Worm (Caenorhabditis elegans) whole organism, L4 larva: ENCODE data around the gene C26E1.1.
A peak's percentile ranks its signal among the peaks of the same experiment; 100 is the strongest.

ENCODE experiments used
- T26A8.4 ChIP-seq: fragments of 200-800 bp; sonication (Bioruptor generic); IDR thresholded peaks from 2 replicates; pipeline ENCODE4 v1.3.6; 2022; ENCODE audit warnings: missing genetic modification characterization, missing compliant biosample characterization
- Y75B8A.6 ChIP-seq: fragments of 200-800 bp; sonication (Bioruptor generic); IDR thresholded peaks from 2 replicates; pipeline ENCODE4 v1.3.6; 2022; ENCODE audit warnings: missing genetic modification reagents, missing genetic modification characterization, missing compliant biosample characterization
- arid-1 ChIP-seq: fragments of 200-800 bp; sonication (Bioruptor generic); conservative IDR thresholded peaks from 2 replicates; pipeline ENCODE4 v1.3.6; 2022; ENCODE audit warnings: missing genetic modification reagents, missing genetic modification characterization, missing compliant biosample characterization
- ceh-28 ChIP-seq: fragments of 150-350 bp; optimal IDR thresholded peaks from 2 replicates; lab custom pipeline; 2014; ENCODE audit warnings: missing biosample characterization, missing genetic modification reagents, missing genetic modification characterization
- ceh-32 ChIP-seq: sonication (generic microtip); optimal IDR thresholded peaks from 2 replicates; lab custom pipeline; 2016; ENCODE audit warnings: mild to moderate bottlenecking, missing genetic modification characterization, missing compliant biosample characterization; ENCODE audit not compliant: poor library complexity
- ceh-62 ChIP-seq: sonication (generic microtip); optimal IDR thresholded peaks from 2 replicates; lab custom pipeline; 2017; ENCODE audit warnings: missing biosample characterization, missing genetic modification characterization
- daf-16 ChIP-seq, 3 experiments: sonication (generic microtip); optimal IDR thresholded peaks; 2 replicates each; lab custom pipeline; 2016 to 2017; ENCODE audit warnings: missing genetic modification characterization in 3 of 3, missing genetic modification reagents in 3 of 3, mild to moderate bottlenecking in 2 of 3, missing compliant biosample characterization in 2 of 3, missing biosample characterization in 1 of 3, moderate library complexity in 1 of 3
- dmd-6 ChIP-seq: fragments of 200-800 bp; sonication (Bioruptor generic); IDR thresholded peaks from 2 replicates; pipeline ENCODE4 v1.3.6; 2022; ENCODE audit warnings: missing genetic modification reagents, missing genetic modification characterization, missing compliant biosample characterization
- dpl-1 ChIP-seq: fragments of 150-350 bp; optimal IDR thresholded peaks from 2 replicates; lab custom pipeline; 2014; ENCODE audit warnings: missing biosample characterization, missing genetic modification reagents, missing genetic modification characterization
- duxl-1 ChIP-seq: sonication (generic microtip); optimal IDR thresholded peaks from 2 replicates; lab custom pipeline; 2016; ENCODE audit warnings: mild to moderate bottlenecking, missing genetic modification characterization, moderate library complexity, missing compliant biosample characterization; ENCODE audit not compliant: poor library complexity
- dve-1 ChIP-seq: sonication (generic microtip); optimal IDR thresholded peaks from 2 replicates; lab custom pipeline; 2017; ENCODE audit warnings: antibody characterized with exemption, mild to moderate bottlenecking, missing genetic modification characterization, missing compliant biosample characterization; ENCODE audit not compliant: insufficient read depth
- fkh-10 ChIP-seq: fragments of 150-350 bp; optimal IDR thresholded peaks from 2 replicates; lab custom pipeline; 2014; ENCODE audit warnings: missing biosample characterization, missing genetic modification reagents, missing genetic modification characterization
- gei-8 ChIP-seq: fragments of 200-800 bp; sonication (Bioruptor generic); optimal IDR thresholded peaks from 2 replicates; lab custom pipeline; 2018; ENCODE audit warnings: mild to moderate bottlenecking, missing genetic modification characterization, missing compliant biosample characterization
- hlh-30 ChIP-seq: sonication (generic microtip); optimal IDR thresholded peaks from 2 replicates; lab custom pipeline; 2017; ENCODE audit warnings: antibody characterized with exemption, mild to moderate bottlenecking, missing genetic modification characterization, missing compliant biosample characterization; ENCODE audit not compliant: insufficient read depth
- lin-1 ChIP-seq: fragments of 200-800 bp; sonication (Bioruptor generic); IDR thresholded peaks from 2 replicates; pipeline ENCODE4 v1.3.6; 2022; ENCODE audit warnings: missing genetic modification reagents, missing genetic modification characterization, missing compliant biosample characterization
- lin-15B ChIP-seq: fragments of 150-350 bp; sonication (generic microtip); optimal IDR thresholded peaks from 3 replicates; lab custom pipeline; 2014; ENCODE audit warnings: missing biosample characterization, missing genetic modification characterization
- lin-29 ChIP-seq: fragments of 200-800 bp; sonication (Bioruptor generic); IDR thresholded peaks from 2 replicates; pipeline ENCODE4 v1.3.6; 2022; ENCODE audit warnings: missing genetic modification reagents, missing genetic modification characterization, missing compliant biosample characterization
- madf-5 ChIP-seq, 2 experiments: fragments of 200-800 bp; sonication (Bioruptor generic); IDR thresholded peaks; 2 replicates each; pipeline ENCODE4 v1.3.6; 2022; ENCODE audit warnings: missing compliant biosample characterization in 2 of 2, missing genetic modification characterization in 2 of 2
- mdl-1 ChIP-seq, 2 experiments: fragments of 150-350 bp in 1 of 2; sonication (generic microtip) in 1 of 2; optimal IDR thresholded peaks; 2 replicates each; lab custom pipeline; 2014 to 2017; ENCODE audit warnings: missing biosample characterization in 2 of 2, missing genetic modification characterization in 2 of 2
- mdt-29 ChIP-seq: fragments of 200-800 bp; sonication (Bioruptor generic); IDR thresholded peaks from 2 replicates; pipeline ENCODE4 v1.3.6; 2022; ENCODE audit warnings: missing genetic modification reagents, missing genetic modification characterization, missing compliant biosample characterization
- mxl-3 ChIP-seq: fragments of 200-800 bp; sonication (Bioruptor generic); optimal IDR thresholded peaks from 2 replicates; lab custom pipeline; 2018; ENCODE audit warnings: mild to moderate bottlenecking, missing genetic modification characterization, missing compliant biosample characterization
- nhr-10 ChIP-seq: fragments of 150-350 bp; optimal IDR thresholded peaks from 2 replicates; lab custom pipeline; 2014; ENCODE audit warnings: missing biosample characterization, missing genetic modification characterization
- nhr-28 ChIP-seq: fragments of 150-350 bp; optimal IDR thresholded peaks from 2 replicates; lab custom pipeline; 2014; ENCODE audit warnings: missing biosample characterization, missing genetic modification characterization
- nhr-42 ChIP-seq: fragments of 200-800 bp; sonication (Bioruptor generic); IDR thresholded peaks from 2 replicates; pipeline ENCODE4 v1.3.6; 2022; ENCODE audit warnings: missing genetic modification characterization, missing compliant biosample characterization
- nhr-48 ChIP-seq: sonication (generic microtip); optimal IDR thresholded peaks from 2 replicates; lab custom pipeline; 2016; ENCODE audit warnings: mild to moderate bottlenecking, missing genetic modification characterization, missing compliant biosample characterization
- nhr-6 ChIP-seq: fragments of 150-350 bp; optimal IDR thresholded peaks from 2 replicates; lab custom pipeline; 2014; ENCODE audit warnings: missing biosample characterization, missing genetic modification characterization
- nhr-76 ChIP-seq: fragments of 150-350 bp; optimal IDR thresholded peaks from 2 replicates; lab custom pipeline; 2014; ENCODE audit warnings: missing biosample characterization, missing genetic modification characterization
- nhr-77 ChIP-seq: fragments of 150-350 bp; optimal IDR thresholded peaks from 2 replicates; lab custom pipeline; 2014; ENCODE audit warnings: missing biosample characterization, missing genetic modification characterization
- snpc-4 ChIP-seq: fragments of 150-350 bp; optimal IDR thresholded peaks from 2 replicates; lab custom pipeline; 2014; ENCODE audit warnings: missing biosample characterization, missing genetic modification characterization
- unc-39 ChIP-seq: sonication (generic microtip); optimal IDR thresholded peaks from 2 replicates; lab custom pipeline; 2017; ENCODE audit warnings: missing biosample characterization, missing genetic modification characterization
- unc-62 ChIP-seq, 3 experiments: fragments of 150-350 bp in 1 of 3; sonication (generic microtip); optimal IDR thresholded peaks in 2 of 3; peaks in 1 of 3; 1 replicate in 1 of 3; 2 replicates in 2 of 3; lab custom pipeline; 2014 to 2017; ENCODE audit warnings: missing biosample characterization in 3 of 3, missing genetic modification characterization in 3 of 3, missing genetic modification reagents in 3 of 3, missing genotype in 1 of 3
- zag-1 ChIP-seq: fragments of 150-350 bp; optimal IDR thresholded peaks from 2 replicates; lab custom pipeline; 2014; ENCODE audit warnings: missing biosample characterization, missing genetic modification characterization
- zfp-3 ChIP-seq: fragments of 200-800 bp; sonication (Bioruptor generic); conservative IDR thresholded peaks from 2 replicates; pipeline ENCODE4 v1.3.6; 2022; ENCODE audit warnings: missing genetic modification reagents, missing genetic modification characterization, missing compliant biosample characterization
- ztf-11 ChIP-seq: fragments of 150-350 bp; optimal IDR thresholded peaks from 2 replicates; lab custom pipeline; 2014; ENCODE audit warnings: missing biosample characterization, missing genetic modification characterization
- ztf-7 ChIP-seq: fragments of 150-350 bp; optimal IDR thresholded peaks from 2 replicates; lab custom pipeline; 2014; ENCODE audit warnings: missing biosample characterization, missing genetic modification characterization

The C26E1.1 gene

DNA sequence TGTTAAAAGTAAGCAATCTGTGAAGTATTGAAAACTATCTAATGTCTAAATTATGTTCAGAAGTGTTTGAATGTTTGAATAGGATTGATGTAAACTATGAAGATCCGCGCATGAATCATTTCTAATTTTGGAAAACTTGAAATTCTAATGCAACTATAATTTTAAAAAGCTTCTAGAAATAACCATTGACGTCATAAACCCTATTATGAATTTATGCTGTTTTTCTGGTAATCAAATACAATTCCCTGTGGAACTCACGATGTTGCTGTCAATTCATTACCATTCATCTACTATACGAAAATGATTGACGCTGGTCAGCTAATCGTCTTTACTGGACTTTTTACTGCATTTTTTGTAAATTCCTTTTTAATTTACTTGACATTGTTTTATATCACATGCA lies 30.1 kb downstream of the C26E1.1 start, which contains the start of gene str-37:
TSS of gene str-37 (plus strand) at position 301 of the 400 bp plus-strand sequence.
- no peak for TF ChIP-seq nhr-76
- no peak for TF ChIP-seq zag-1 (tag; lab: Kevin White, UChicago)
- TF ChIP-seq zfp-3 (GFP tag; lab: Robert Waterston, UW), result no peak
- no peak for TF ChIP-seq Y75B8A.6
- no peak for TF ChIP-seq lin-15B (tag; lab: Kevin White, UChicago)
- TF ChIP-seq arid-1 (GFP tag; lab: Robert Waterston, UW), result no peak
- no peak for TF ChIP-seq ztf-7 (tag; lab: Kevin White, UChicago)
- TF ChIP-seq dpl-1 (GFP tag; lab: Kevin White, UChicago), result no peak
- no peak for TF ChIP-seq nhr-28 (tag; lab: Kevin White, UChicago)
- no peak for TF ChIP-seq snpc-4
- TF ChIP-seq lin-29 (GFP tag; lab: Robert Waterston, UW), result no peak
- no peak for TF ChIP-seq ceh-28
- TF ChIP-seq nhr-48 (tag; lab: Kevin White, UChicago), result no peak
- TF ChIP-seq dmd-6 (GFP tag; lab: Robert Waterston, UW), result no peak
- TF ChIP-seq nhr-6 (tag; lab: Kevin White, UChicago), result no peak
- TF ChIP-seq nhr-10 (tag; lab: Kevin White, UChicago), result no peak
- TF ChIP-seq gei-8 (GFP tag; lab: Kevin White, UChicago), result no peak

ce11 chrV:13330919-13331318 lies 33.6 kb downstream of the C26E1.1 start, which contains the start of gene nhr-129:
Gene nhr-129, minus strand, starts transcription at chrV:13331019.
- no peak for TF ChIP-seq madf-5 (GFP tag; IDR thresholded peaks at IDR 0.05; lab: Robert Waterston, UW)
- no peak for TF ChIP-seq ztf-11
- no peak for TF ChIP-seq ceh-62 (tag; lab: Kevin White, UChicago)
- no peak for TF ChIP-seq unc-39 (tag; lab: Kevin White, UChicago)
- no peak for TF ChIP-seq mdt-29 (GFP tag; lab: Robert Waterston, UW)
- TF ChIP-seq ceh-32, result no peak
- no peak for TF ChIP-seq dmd-6 (GFP tag; lab: Robert Waterston, UW)
- TF ChIP-seq nhr-42, result no peak
- TF ChIP-seq T26A8.4 (GFP tag; lab: Robert Waterston, UW), result no peak

- no peak for TF ChIP-seq snpc-4
- peak in 1 of 2 experiments; percentile 50 for TF ChIP-seq mdl-1 (tag; optimal IDR thresholded peaks at IDR 0.05; lab: Kevin White, UChicago)
- 0 out of 2 replicates have a peak, but pooled peaks have one; percentile 25 for TF ChIP-seq lin-1 (GFP tag; lab: Robert Waterston, UW)
- TF ChIP-seq daf-16 (GFP tag; optimal IDR thresholded peaks at IDR 0.05; lab: Kevin White, UChicago), result no peak
- peak; percentile 32 for TF ChIP-seq daf-16 (tag; optimal IDR thresholded peaks at IDR 0.05; lab: Kevin White, UChicago)
- TF ChIP-seq hlh-30, result peak; percentile 6
- peak; percentile 58 for TF ChIP-seq nhr-77 (tag; lab: Kevin White, UChicago)
- peak; percentile 49 for TF ChIP-seq dve-1 (tag; lab: Kevin White, UChicago)
- TF ChIP-seq fkh-10 (GFP tag; lab: Kevin White, UChicago), result no peak
- TF ChIP-seq dmd-6 (GFP tag; lab: Robert Waterston, UW), result peak; percentile 88
- TF ChIP-seq duxl-1 (tag; lab: Kevin White, UChicago), result no peak
- TF ChIP-seq unc-62 (GFP tag; optimal IDR thresholded peaks at IDR 0.05 in 1 of 2; lab: Kevin White, UChicago), result peak in 1 of 2 experiments; percentile 30
- TF ChIP-seq unc-62 (tag; optimal IDR thresholded peaks at IDR 0.05; lab: Kevin White, UChicago), result no peak
- peak; percentile 55 for TF ChIP-seq nhr-28 (tag; lab: Kevin White, UChicago)
- TF ChIP-seq mxl-3, result peak; percentile 20
Observed at ce11 chrV:13333386-13334180, 36.3 kb downstream of the C26E1.1 start, which contains the start of gene nhr-168. Gene nhr-168, minus strand, starts transcription at chrV:13333871.
